Worm (Caenorhabditis elegans): ENCODE results near the gene cpg-23.

ce11 chrV:19118312-19118711, 22.3 kb upstream of the cpg-23 start, which contains the start of gene pro-3:
- TF ChIP-seq B0310.2 (tag; optimal IDR thresholded peaks at IDR 0.05) (no peak), tra-4 (tag; optimal IDR thresholded peaks at IDR 0.05) (no peak), hmbx-1 (tag; optimal IDR thresholded peaks at IDR 0.05) (no peak), ets-7 (tag; optimal IDR thresholded peaks at IDR 0.05) (no peak), ceh-36 (tag; optimal IDR thresholded peaks at IDR 0.05) (no peak), ama-1 (optimal IDR thresholded peaks at IDR 0.05) (no peak), pes-1 (GFP tag; IDR thresholded peaks at IDR 0.05) (no peak), sea-1 (GFP tag; conservative IDR thresholded peaks at IDR 0.05) (no peak)
